Worm (Caenorhabditis elegans): ENCODE measurements around the gene Y47D7A.18.

DNA sequence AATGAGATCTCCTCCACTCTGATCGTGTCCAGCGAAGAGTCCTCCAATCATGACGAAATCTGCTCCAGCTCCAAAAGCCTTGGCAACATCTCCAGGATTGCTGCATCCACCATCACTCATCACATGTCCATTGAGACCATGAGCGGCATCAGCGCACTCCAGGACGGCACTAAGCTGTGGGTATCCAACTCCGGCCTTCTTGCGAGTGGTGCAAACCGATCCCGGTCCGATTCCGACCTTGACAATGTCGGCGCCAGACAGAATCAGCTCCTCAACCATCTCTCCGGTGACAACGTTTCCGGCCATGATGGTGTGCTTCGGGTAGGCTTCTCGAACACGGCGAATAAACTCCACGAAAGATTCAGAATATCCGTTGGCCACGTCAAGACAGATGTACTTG, 46.1 kb downstream of the Y47D7A.18 start:
- no peak for TF ChIP-seq lsy-2 (tag; optimal IDR thresholded peaks at IDR 0.05)
- no peak for TF ChIP-seq pha-4 (tag; optimal IDR thresholded peaks at IDR 0.05)
- TF ChIP-seq mep-1 (tag; optimal IDR thresholded peaks at IDR 0.05) = no peak
